Worm (Caenorhabditis elegans) whole organism, L3 larva: ENCODE measurements around the gene F20D1.3.
A peak's percentile ranks its signal among the peaks of the same experiment; 100 is the strongest.

ENCODE experiments used
- ZK546.5 ChIP-seq: sonication (generic microtip); optimal IDR thresholded peaks from 2 replicates; lab custom pipeline; 2017; ENCODE audit warnings: missing biosample characterization, missing genetic modification characterization
- aly-2 ChIP-seq: fragments of 150-350 bp; optimal IDR thresholded peaks from 2 replicates; lab custom pipeline; 2014; ENCODE audit warnings: missing biosample characterization, missing genetic modification characterization
- ceh-16 ChIP-seq: sonication (generic microtip); optimal IDR thresholded peaks from 2 replicates; lab custom pipeline; 2017; ENCODE audit warnings: missing biosample characterization, missing genetic modification characterization
- ceh-28 ChIP-seq: fragments of 150-350 bp; optimal IDR thresholded peaks from 2 replicates; lab custom pipeline; 2014; ENCODE audit warnings: missing biosample characterization, missing genetic modification reagents, missing genetic modification characterization
- egl-5 ChIP-seq: fragments of 150-350 bp; optimal IDR thresholded peaks from 2 replicates; lab custom pipeline; 2017; ENCODE audit warnings: missing biosample characterization, missing genetic modification reagents, missing genetic modification characterization, inconsistent platforms
- elt-1 ChIP-seq: fragments of 150-350 bp; optimal IDR thresholded peaks from 2 replicates; lab custom pipeline; 2014; ENCODE audit warnings: missing biosample characterization, missing genetic modification characterization
- elt-2 ChIP-seq: sonication (generic microtip); optimal IDR thresholded peaks from 2 replicates; lab custom pipeline; 2016; ENCODE audit warnings: missing genetic modification reagents, mild to moderate bottlenecking, missing genetic modification characterization, missing compliant biosample characterization
- elt-3 ChIP-seq, 3 experiments: fragments of 150-350 bp in 1 of 3; sonication (generic microtip) in 2 of 3; optimal IDR thresholded peaks; 2 replicates in 2 of 3; 4 replicates in 1 of 3; lab custom pipeline; 2014 to 2017; ENCODE audit warnings: missing biosample characterization in 3 of 3, missing genetic modification characterization in 3 of 3
- eor-1 ChIP-seq, 2 experiments: fragments of 150-350 bp; optimal IDR thresholded peaks; 2 replicates each; lab custom pipeline; 2014 to 2018; ENCODE audit warnings: missing biosample characterization in 2 of 2, missing genetic modification characterization in 2 of 2
- fkh-10 ChIP-seq: sonication (generic microtip); optimal IDR thresholded peaks from 2 replicates; lab custom pipeline; 2017; ENCODE audit warnings: missing biosample characterization, missing genetic modification reagents, missing genetic modification characterization
- fkh-2 ChIP-seq: fragments of 150-350 bp; optimal IDR thresholded peaks from 2 replicates; lab custom pipeline; 2014; ENCODE audit warnings: missing biosample characterization, missing genetic modification reagents, missing genetic modification characterization
- hmg-11 ChIP-seq: sonication (generic microtip); optimal IDR thresholded peaks from 2 replicates; lab custom pipeline; 2016; ENCODE audit warnings: missing genetic modification characterization, missing compliant biosample characterization
- lin-39 ChIP-seq: fragments of 150-350 bp; optimal IDR thresholded peaks from 2 replicates; lab custom pipeline; 2018; ENCODE audit warnings: missing biosample characterization, missing genetic modification reagents, missing genetic modification characterization
- lsy-12 ChIP-seq: sonication (generic microtip); optimal IDR thresholded peaks from 2 replicates; lab custom pipeline; 2016; ENCODE audit warnings: mild to moderate bottlenecking, missing genetic modification characterization, missing compliant biosample characterization
- mdl-1 ChIP-seq: fragments of 150-350 bp; optimal IDR thresholded peaks from 2 replicates; lab custom pipeline; 2014; ENCODE audit warnings: missing biosample characterization, missing genetic modification characterization
- nhr-12 ChIP-seq: fragments of 150-350 bp; optimal IDR thresholded peaks from 2 replicates; lab custom pipeline; 2014; ENCODE audit warnings: missing biosample characterization, missing genetic modification characterization
- nhr-237 ChIP-seq: fragments of 150-350 bp; optimal IDR thresholded peaks from 2 replicates; lab custom pipeline; 2014; ENCODE audit warnings: missing biosample characterization, missing genetic modification characterization
- nhr-25 ChIP-seq: sonication (generic microtip); optimal IDR thresholded peaks from 2 replicates; lab custom pipeline; 2017; ENCODE audit warnings: missing biosample characterization, missing genetic modification characterization
- nhr-28 ChIP-seq: fragments of 150-350 bp; optimal IDR thresholded peaks from 2 replicates; lab custom pipeline; 2014; ENCODE audit warnings: missing biosample characterization, missing genetic modification characterization
- nhr-43 ChIP-seq: sonication (generic microtip); optimal IDR thresholded peaks from 2 replicates; lab custom pipeline; 2016; ENCODE audit warnings: mild to moderate bottlenecking, missing genetic modification characterization, missing compliant biosample characterization; ENCODE audit not compliant: poor library complexity, severe bottlenecking
- nhr-67 ChIP-seq: fragments of 150-350 bp; optimal IDR thresholded peaks from 2 replicates; lab custom pipeline; 2014; ENCODE audit warnings: missing biosample characterization, missing genetic modification characterization
- nhr-76 ChIP-seq: fragments of 150-350 bp; sonication (generic microtip); optimal IDR thresholded peaks from 5 replicates; lab custom pipeline; 2014; ENCODE audit warnings: missing biosample characterization, missing genetic modification characterization
- pha-4 ChIP-seq: fragments of 150-350 bp; optimal IDR thresholded peaks from 2 replicates; lab custom pipeline; 2014; ENCODE audit warnings: missing biosample characterization, missing genetic modification reagents, missing genetic modification characterization
- sea-2 ChIP-seq: fragments of 150-350 bp; sonication (generic microtip); optimal IDR thresholded peaks from 4 replicates; lab custom pipeline; 2014; ENCODE audit warnings: missing biosample characterization, missing genetic modification reagents, missing genetic modification characterization
- snpc-4 ChIP-seq: fragments of 150-350 bp; optimal IDR thresholded peaks from 2 replicates; lab custom pipeline; 2014; ENCODE audit warnings: missing biosample characterization, missing genetic modification characterization
- tbx-2 ChIP-seq: sonication (generic microtip); optimal IDR thresholded peaks from 2 replicates; lab custom pipeline; 2016; ENCODE audit warnings: mild to moderate bottlenecking, missing genetic modification characterization, missing compliant biosample characterization
- unc-62 ChIP-seq: fragments of 150-350 bp; sonication (generic microtip); optimal IDR thresholded peaks from 4 replicates; lab custom pipeline; 2014; ENCODE audit warnings: missing biosample characterization, missing genetic modification reagents, missing genetic modification characterization
- ztf-11 ChIP-seq: fragments of 150-350 bp; optimal IDR thresholded peaks from 2 replicates; lab custom pipeline; 2014; ENCODE audit warnings: missing biosample characterization, missing genetic modification characterization
- ztf-4 ChIP-seq: fragments of 150-350 bp; optimal IDR thresholded peaks from 2 replicates; lab custom pipeline; 2014; ENCODE audit warnings: missing biosample characterization, missing genetic modification characterization

F20D1.3 gene

ce11 chrX:14988160-14988559 is 12.2 kb downstream of the F20D1.3 start:
- TF ChIP-seq elt-1 (tag; lab: Kevin White, UChicago) (no peak), ZK546.5 (tag; lab: Kevin White, UChicago) (no peak), snpc-4 (tag; lab: Kevin White, UChicago) (peak; percentile 40), fkh-10 (no peak)

ce11 chrX:14991280-14991679 is 15.4 kb downstream of the F20D1.3 start, which contains the start of gene iglr-1:
iglr-1 (minus strand) TSS chrX:14991380.
- TF ChIP-seq egl-5 (no peak), ceh-16 (tag; lab: Kevin White, UChicago) (no peak), nhr-67 (tag; lab: Kevin White, UChicago) (no peak), pha-4 (tag; lab: Kevin White, UChicago) (no peak), nhr-76 (tag; lab: Kevin White, UChicago) (no peak), eor-1 (tag; optimal IDR thresholded peaks at IDR 0.05; lab: Kevin White, UChicago) (no peak), ZK546.5 (tag; lab: Kevin White, UChicago) (no peak), tbx-2 (no peak), fkh-2 (no peak), ztf-11 (tag; lab: Kevin White, UChicago) (no peak), unc-62 (GFP tag; lab: Kevin White, UChicago) (no peak), sea-2 (no peak), elt-1 (tag; lab: Kevin White, UChicago) (no peak), nhr-12 (tag; lab: Kevin White, UChicago) (no peak), nhr-28 (tag; lab: Kevin White, UChicago) (no peak), ceh-28 (tag; lab: Kevin White, UChicago) (no peak)

DNA sequence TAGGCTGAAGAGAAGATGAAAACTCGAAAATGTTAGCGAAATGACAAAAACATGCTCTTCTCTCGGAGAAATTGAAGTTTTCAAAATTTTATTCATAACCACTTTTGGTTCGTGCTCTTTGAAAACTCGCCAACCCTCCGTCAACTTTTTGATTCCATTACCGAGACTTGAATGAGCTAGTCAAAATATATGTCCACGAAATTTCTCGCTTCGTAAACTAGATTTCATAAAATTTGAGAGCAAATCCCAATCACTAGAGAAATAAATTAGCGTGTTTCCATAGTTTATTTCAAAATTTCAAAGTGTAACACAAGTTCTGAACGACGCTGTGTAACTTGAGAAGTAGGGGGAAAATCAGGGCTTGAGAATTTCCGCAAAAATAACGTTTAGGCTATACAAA is 17.8 kb downstream of the F20D1.3 start:
- no peak for TF ChIP-seq ceh-28 (tag; lab: Kevin White, UChicago)
- TF ChIP-seq unc-62 (GFP tag; lab: Kevin White, UChicago), result no peak

DNA sequence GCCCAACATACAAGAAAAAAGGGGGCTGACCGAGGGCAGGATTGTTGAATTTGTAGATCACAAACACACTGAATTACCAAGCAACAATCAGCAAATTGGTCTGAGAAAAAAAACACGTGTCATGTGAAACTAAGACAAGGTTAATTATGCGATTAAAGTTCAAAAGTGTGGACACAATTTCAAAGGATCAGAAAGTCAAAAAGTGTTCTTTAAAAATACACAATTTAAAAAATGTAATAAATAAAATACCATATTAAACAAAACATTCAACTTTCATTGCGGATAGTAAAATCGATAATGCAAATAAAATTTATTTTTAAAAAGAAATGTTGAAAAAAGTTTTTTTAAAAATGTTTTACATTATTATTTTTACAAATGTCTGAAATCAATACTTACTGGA is 23.2 kb downstream of the F20D1.3 start, which contains the start of gene cutl-3:
cutl-3 (minus strand) TSS at position 101 of the 400 bp plus-strand sequence.
- TF ChIP-seq elt-1 (tag; lab: Kevin White, UChicago) (no peak), ztf-4 (tag; lab: Kevin White, UChicago) (no peak), sea-2 (no peak), egl-5 (no peak), ceh-28 (tag; lab: Kevin White, UChicago) (no peak), nhr-25 (tag; lab: Kevin White, UChicago) (no peak), fkh-10 (no peak), aly-2 (tag; lab: Kevin White, UChicago) (no peak), nhr-237 (tag; lab: Kevin White, UChicago) (no peak), nhr-12 (tag; lab: Kevin White, UChicago) (no peak), nhr-76 (tag; lab: Kevin White, UChicago) (no peak), ceh-16 (tag; lab: Kevin White, UChicago) (no peak), lin-39 (no peak), hmg-11 (tag; lab: Kevin White, UChicago) (no peak)

ce11 chrX:15003891-15004550 is 28.1 kb downstream of the F20D1.3 start, which contains the start of gene slc-25A18.1:
slc-25A18.1 (minus strand) TSS chrX:15003941.
- TF ChIP-seq elt-2 (tag; lab: Kevin White, UChicago), result peak; percentile 50
- no peak for TF ChIP-seq elt-3 (tag; optimal IDR thresholded peaks at IDR 0.05; lab: Kevin White, UChicago)

- TF ChIP-seq snpc-4 (tag; lab: Kevin White, UChicago), result peak; percentile 37
- TF ChIP-seq tbx-2, result no peak
- TF ChIP-seq lsy-12 (tag; lab: Kevin White, UChicago), result no peak
- TF ChIP-seq elt-2 (tag; lab: Kevin White, UChicago), result peak; percentile 16
- no peak for TF ChIP-seq mdl-1 (tag; lab: Kevin White, UChicago)
- TF ChIP-seq nhr-43, result no peak
- TF ChIP-seq hmg-11 (tag; lab: Kevin White, UChicago), result peak; percentile 16
- no peak for TF ChIP-seq ztf-4 (tag; lab: Kevin White, UChicago)
- no peak for TF ChIP-seq ZK546.5 (tag; lab: Kevin White, UChicago)
- no peak for TF ChIP-seq nhr-25 (tag; lab: Kevin White, UChicago)
- peak; percentile 50 for TF ChIP-seq egl-5
- TF ChIP-seq nhr-237 (tag; lab: Kevin White, UChicago), result no peak
- TF ChIP-seq, all 47 proteins: peak for 4
These were observed 31.0 kb downstream of the F20D1.3 start, which contains the start of gene ergi-2 for ce11 chrX:15006847-15007358. ergi-2 (minus strand) TSS chrX:15007308.
